Fruit fly (Drosophila melanogaster): Measurements from ENCODE around the gene CG31467.

dm6 chr3R:10681682-10681962, 25.0 kb downstream of the CG31467 start:
- TF ChIP-seq Myc (optimal IDR thresholded peaks at IDR 0.05) = no peak
- TF ChIP-seq GATAd (GFP tag; optimal IDR thresholded peaks at IDR 0.05) = no peak
- TF ChIP-seq OdsH (GFP tag; optimal IDR thresholded peaks at IDR 0.05) = no peak
- no peak for TF ChIP-seq Hnf4 (GFP tag; optimal IDR thresholded peaks at IDR 0.05)
- TF ChIP-seq usp (GFP tag; optimal IDR thresholded peaks at IDR 0.05) = no peak
